Fruit fly (Drosophila melanogaster): ENCODE results near the gene Slc25A46a.

- TF ChIP-seq Myc (optimal IDR thresholded peaks at IDR 0.05) (no peak), OdsH (GFP tag; optimal IDR thresholded peaks at IDR 0.05) (no peak), Abd-B (GFP tag; optimal IDR thresholded peaks at IDR 0.05) (no peak), lola (GFP tag; optimal IDR thresholded peaks at IDR 0.05) (no peak), usp (GFP tag; optimal IDR thresholded peaks at IDR 0.05) (no peak), CG9705 (GFP tag; optimal IDR thresholded peaks at IDR 0.05) (no peak), Mio (GFP tag; optimal IDR thresholded peaks at IDR 0.05) (no peak), h (GFP tag; optimal IDR thresholded peaks at IDR 0.05) (no peak), ey (GFP tag; optimal IDR thresholded peaks at IDR 0.05) (no peak), dmrt93B (GFP tag; optimal IDR thresholded peaks at IDR 0.05) (no peak), pan (optimal IDR thresholded peaks at IDR 0.05) (no peak), foxo (GFP tag; optimal IDR thresholded peaks at IDR 0.05) (no peak), woc (GFP tag; optimal IDR thresholded peaks at IDR 0.05) (no peak)
These were observed 25.2 kb downstream of the Slc25A46a start, which contains the start of gene Muc14A for dm6 chrX:16008814-16009213.

All from whole organism, wandering third instar larva.